Worm (Caenorhabditis elegans) whole organism, young adult: ENCODE results near the gene fbxa-64.

Experiments
- B0019.2 ChIP-seq: fragments of 200-800 bp; sonication (Bioruptor generic); conservative IDR thresholded peaks from 2 replicates; pipeline ENCODE4 v1.3.6; 2022; ENCODE audit warnings: missing genetic modification reagents, missing genetic modification characterization, missing compliant biosample characterization
- B0261.1 ChIP-seq: sonication (generic microtip); optimal IDR thresholded peaks from 2 replicates; lab custom pipeline; 2016; ENCODE audit warnings: mild to moderate bottlenecking, missing genetic modification characterization, moderate library complexity, missing compliant biosample characterization
- D2030.7 ChIP-seq: fragments of 200-800 bp; sonication (Bioruptor generic); IDR thresholded peaks from 2 replicates; pipeline ENCODE4 v1.3.6; 2022; ENCODE audit warnings: missing genetic modification reagents, missing genetic modification characterization, missing compliant biosample characterization
- F22D6.2 ChIP-seq: sonication (generic microtip); optimal IDR thresholded peaks from 2 replicates; lab custom pipeline; 2016; ENCODE audit warnings: mild to moderate bottlenecking, missing genetic modification characterization, missing compliant biosample characterization
- F39B2.1 ChIP-seq: fragments of 200-800 bp; sonication (Bioruptor generic); IDR thresholded peaks from 2 replicates; pipeline ENCODE4 v1.3.6; 2022; ENCODE audit warnings: missing genetic modification reagents, missing genetic modification characterization, missing compliant biosample characterization
- F49E8.2 ChIP-seq: sonication (generic microtip); optimal IDR thresholded peaks from 3 replicates; lab custom pipeline; 2017; ENCODE audit warnings: missing genetic modification characterization, mild to moderate bottlenecking, missing compliant biosample characterization, antibody characterized with exemption, moderate library complexity; ENCODE audit not compliant: insufficient read depth
- K11D2.4 ChIP-seq: fragments of 200-800 bp; sonication (Bioruptor generic); IDR thresholded peaks from 2 replicates; pipeline ENCODE4 v1.3.6; 2022; ENCODE audit warnings: missing genetic modification reagents, missing genetic modification characterization, missing compliant biosample characterization
- K12H6.12 ChIP-seq: fragments of 200-800 bp; sonication (Bioruptor generic); optimal IDR thresholded peaks from 2 replicates; lab custom pipeline; 2018; ENCODE audit warnings: mild to moderate bottlenecking, missing genetic modification characterization, missing compliant biosample characterization
- Y53F4B.3 ChIP-seq: fragments of 200-800 bp; sonication (Bioruptor generic); IDR thresholded peaks from 2 replicates; pipeline ENCODE4 v1.3.6; 2022; ENCODE audit warnings: missing genetic modification reagents, missing genetic modification characterization, missing compliant biosample characterization
- Y67H2A.10 ChIP-seq: fragments of 200-800 bp; sonication (Bioruptor generic); conservative IDR thresholded peaks from 2 replicates; pipeline ENCODE4 v1.3.6; 2022; ENCODE audit warnings: missing genetic modification reagents, missing genetic modification characterization, missing compliant biosample characterization
- akir-1 ChIP-seq: fragments of 200-800 bp; sonication (Bioruptor generic); optimal IDR thresholded peaks from 2 replicates; lab custom pipeline; 2018; ENCODE audit warnings: mild to moderate bottlenecking, missing genetic modification characterization, moderate library complexity, missing compliant biosample characterization
- ama-1 ChIP-seq, 3 experiments: fragments of 150-350 bp in 1 of 3; sonication (generic microtip) in 2 of 3; optimal IDR thresholded peaks; 2 replicates each; lab custom pipeline; 2014 to 2018; ENCODE audit warnings: missing biosample characterization in 2 of 3, missing genetic modification characterization in 2 of 3, missing genetic modification reagents in 2 of 3
- aptf-2 ChIP-seq: fragments of 200-800 bp; sonication (Bioruptor generic); conservative IDR thresholded peaks from 2 replicates; pipeline ENCODE4 v1.3.6; 2022; ENCODE audit warnings: missing genetic modification reagents, missing genetic modification characterization, missing compliant biosample characterization
- attf-6 ChIP-seq: fragments of 200-800 bp; sonication (Bioruptor generic); IDR thresholded peaks from 2 replicates; pipeline ENCODE4 v1.3.6; 2022; ENCODE audit warnings: missing genetic modification reagents, missing genetic modification characterization, missing compliant biosample characterization
- ceh-100 ChIP-seq: fragments of 200-800 bp; sonication (Bioruptor generic); IDR thresholded peaks from 2 replicates; pipeline ENCODE4 v1.3.6; 2022; ENCODE audit warnings: missing genetic modification reagents, missing genetic modification characterization, missing compliant biosample characterization
- ceh-40 ChIP-seq: fragments of 200-800 bp; sonication (Bioruptor generic); IDR thresholded peaks from 2 replicates; pipeline ENCODE4 v1.3.6; 2022; ENCODE audit warnings: missing genetic modification characterization, missing compliant biosample characterization
- ceh-58 ChIP-seq: fragments of 200-800 bp; sonication (Bioruptor generic); IDR thresholded peaks from 2 replicates; pipeline ENCODE4 v1.3.6; 2022; ENCODE audit warnings: missing genetic modification characterization, missing compliant biosample characterization
- dpff-1 ChIP-seq: sonication (generic microtip); optimal IDR thresholded peaks from 2 replicates; lab custom pipeline; 2017; ENCODE audit warnings: mild to moderate bottlenecking, missing genetic modification characterization, missing compliant biosample characterization
- egl-44 ChIP-seq: fragments of 200-800 bp; sonication (Bioruptor generic); IDR thresholded peaks from 2 replicates; pipeline ENCODE4 v1.3.6; 2022; ENCODE audit warnings: missing genetic modification reagents, missing genetic modification characterization, missing compliant biosample characterization
- ekl-4 ChIP-seq: fragments of 200-800 bp; sonication (Bioruptor generic); IDR thresholded peaks from 2 replicates; pipeline ENCODE4 v1.3.6; 2022; ENCODE audit warnings: missing genetic modification reagents, missing genetic modification characterization, missing compliant biosample characterization
- gei-17 ChIP-seq: fragments of 200-800 bp; sonication (Bioruptor generic); optimal IDR thresholded peaks from 2 replicates; lab custom pipeline; 2018; ENCODE audit warnings: mild to moderate bottlenecking, missing genetic modification characterization, missing compliant biosample characterization
- hlh-26 ChIP-seq: fragments of 200-800 bp; sonication (Bioruptor generic); conservative IDR thresholded peaks from 2 replicates; pipeline ENCODE4 v1.3.6; 2022; ENCODE audit warnings: missing genetic modification reagents, missing genetic modification characterization, missing compliant biosample characterization
- hmg-1.2 ChIP-seq: fragments of 200-800 bp; sonication (Bioruptor generic); IDR thresholded peaks from 2 replicates; pipeline ENCODE4 v1.3.6; 2022; ENCODE audit warnings: missing genetic modification reagents, missing genetic modification characterization, missing compliant biosample characterization
- hrde-1 ChIP-seq: sonication (generic microtip); optimal IDR thresholded peaks from 2 replicates; lab custom pipeline; 2016; ENCODE audit warnings: missing genetic modification characterization, mild to moderate bottlenecking, missing compliant biosample characterization, moderate library complexity, missing genotype, missing genetic modification reagents, borderline replicate concordance
- lag-1 ChIP-seq: fragments of 200-800 bp; sonication (Bioruptor generic); IDR thresholded peaks from 2 replicates; pipeline ENCODE4 v1.3.6; 2022; ENCODE audit warnings: missing genetic modification reagents, missing genetic modification characterization, missing compliant biosample characterization
- lin-26 ChIP-seq: fragments of 200-800 bp; sonication (Bioruptor generic); IDR thresholded peaks from 2 replicates; pipeline ENCODE4 v1.3.6; 2022; ENCODE audit warnings: missing genetic modification reagents, missing genetic modification characterization, missing compliant biosample characterization
- lin-40 ChIP-seq: sonication (generic microtip); optimal IDR thresholded peaks from 2 replicates; lab custom pipeline; 2016; ENCODE audit warnings: missing genetic modification characterization, mild to moderate bottlenecking, missing compliant biosample characterization, missing genotype, missing genetic modification reagents
- madf-3 ChIP-seq: fragments of 200-800 bp; sonication (Bioruptor generic); IDR thresholded peaks from 2 replicates; pipeline ENCODE4 v1.3.6; 2022; ENCODE audit warnings: missing genetic modification reagents, missing genetic modification characterization, missing compliant biosample characterization
- madf-6 ChIP-seq: fragments of 200-800 bp; sonication (Bioruptor generic); IDR thresholded peaks from 2 replicates; pipeline ENCODE4 v1.3.6; 2022; ENCODE audit warnings: missing genetic modification reagents, missing genetic modification characterization, missing compliant biosample characterization
- mxl-1 ChIP-seq: sonication (generic microtip); optimal IDR thresholded peaks from 2 replicates; lab custom pipeline; 2016; ENCODE audit warnings: missing genetic modification characterization, missing compliant biosample characterization
- nfya-1 ChIP-seq: sonication (generic microtip); optimal IDR thresholded peaks from 2 replicates; lab custom pipeline; 2017; ENCODE audit warnings: antibody characterized with exemption, missing compliant biosample characterization, missing genetic modification characterization, borderline replicate concordance; ENCODE audit not compliant: insufficient read depth
- nhr-120 ChIP-seq: fragments of 200-800 bp; sonication (Bioruptor generic); IDR thresholded peaks from 2 replicates; pipeline ENCODE4 v1.3.6; 2022; ENCODE audit warnings: missing genetic modification characterization, missing compliant biosample characterization
- nhr-27 ChIP-seq: fragments of 200-800 bp; sonication (Bioruptor generic); optimal IDR thresholded peaks from 2 replicates; lab custom pipeline; 2018; ENCODE audit warnings: mild to moderate bottlenecking, missing genetic modification characterization, moderate library complexity, missing compliant biosample characterization
- pbrm-1 ChIP-seq: fragments of 200-800 bp; sonication (Bioruptor generic); IDR thresholded peaks from 2 replicates; pipeline ENCODE4 v1.3.6; 2022; ENCODE audit warnings: missing genetic modification reagents, missing genetic modification characterization, missing compliant biosample characterization
- pha-4 ChIP-seq: fragments of 150-350 bp; sonication (generic microtip); optimal IDR thresholded peaks from 2 replicates; lab custom pipeline; 2014; ENCODE audit warnings: missing biosample characterization, missing genetic modification reagents, missing genetic modification characterization
- rcor-1 ChIP-seq: fragments of 200-800 bp; sonication (Bioruptor generic); IDR thresholded peaks from 2 replicates; pipeline ENCODE4 v1.3.6; 2022; ENCODE audit warnings: missing genetic modification reagents, missing genetic modification characterization, missing compliant biosample characterization
- sea-2 ChIP-seq: fragments of 200-800 bp; sonication (Bioruptor generic); IDR thresholded peaks from 2 replicates; pipeline ENCODE4 v1.3.6; 2022; ENCODE audit warnings: missing genetic modification characterization, missing compliant biosample characterization
- sptf-2 ChIP-seq: fragments of 200-800 bp; sonication (Bioruptor generic); optimal IDR thresholded peaks from 2 replicates; lab custom pipeline; 2018; ENCODE audit warnings: mild to moderate bottlenecking, missing genetic modification characterization, missing compliant biosample characterization
- unc-130 ChIP-seq: sonication (generic microtip); optimal IDR thresholded peaks from 2 replicates; lab custom pipeline; 2016; ENCODE audit warnings: missing genetic modification reagents, missing genetic modification characterization, missing compliant biosample characterization
- xnd-1 ChIP-seq: sonication (generic microtip); optimal IDR thresholded peaks from 2 replicates; lab custom pipeline; 2016; ENCODE audit warnings: missing genotype, missing genetic modification reagents, missing genetic modification characterization, missing compliant biosample characterization
- ztf-28 ChIP-seq: fragments of 200-800 bp; sonication (Bioruptor generic); IDR thresholded peaks from 2 replicates; pipeline ENCODE4 v1.3.6; 2022; ENCODE audit warnings: missing genetic modification reagents, missing genetic modification characterization, missing compliant biosample characterization

fbxa-64 gene

ce11 chrV:3279138-3279537, 1.2 kb upstream of the fbxa-64 start:
- no peak for TF ChIP-seq nfya-1 (tag; lab: Kevin White, UChicago)
- no peak for TF ChIP-seq hmg-1.2 (GFP tag; lab: Robert Waterston, UW)
- TF ChIP-seq D2030.7 (GFP tag; lab: Robert Waterston, UW): no peak
- TF ChIP-seq lin-26 (GFP tag; lab: Robert Waterston, UW): no peak
- TF ChIP-seq rcor-1 (GFP tag; lab: Robert Waterston, UW): no peak
- TF ChIP-seq hrde-1 (tag; lab: Kevin White, UChicago): no peak
- no peak for TF ChIP-seq nhr-120 (GFP tag; lab: Robert Waterston, UW)
- no peak for TF ChIP-seq ekl-4
- TF ChIP-seq Y67H2A.10 (GFP tag; lab: Robert Waterston, UW): no peak
- TF ChIP-seq mxl-1 (tag; lab: Kevin White, UChicago): no peak

DNA sequence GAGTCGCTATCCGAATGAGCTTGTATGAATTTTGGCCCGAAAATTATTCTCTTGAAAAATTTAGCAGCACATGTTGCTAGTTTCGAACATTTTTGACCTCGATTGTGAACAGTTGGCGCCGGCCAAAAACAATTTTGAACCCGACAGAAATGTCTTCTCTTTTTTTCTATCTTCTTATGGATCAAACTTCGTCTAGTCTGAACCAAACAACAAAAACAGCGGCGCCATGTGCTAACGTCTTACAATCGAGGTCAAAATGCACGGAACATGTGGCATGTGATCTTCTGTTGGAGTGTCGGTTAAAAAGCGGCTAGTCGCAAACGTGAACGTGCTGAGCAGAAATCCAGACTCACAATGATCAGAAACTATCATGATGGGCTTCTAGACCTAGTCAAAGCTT, 1.8 kb downstream of the fbxa-64 start:
- TF ChIP-seq K12H6.12: peak; percentile 9
- TF ChIP-seq egl-44: no peak

DNA sequence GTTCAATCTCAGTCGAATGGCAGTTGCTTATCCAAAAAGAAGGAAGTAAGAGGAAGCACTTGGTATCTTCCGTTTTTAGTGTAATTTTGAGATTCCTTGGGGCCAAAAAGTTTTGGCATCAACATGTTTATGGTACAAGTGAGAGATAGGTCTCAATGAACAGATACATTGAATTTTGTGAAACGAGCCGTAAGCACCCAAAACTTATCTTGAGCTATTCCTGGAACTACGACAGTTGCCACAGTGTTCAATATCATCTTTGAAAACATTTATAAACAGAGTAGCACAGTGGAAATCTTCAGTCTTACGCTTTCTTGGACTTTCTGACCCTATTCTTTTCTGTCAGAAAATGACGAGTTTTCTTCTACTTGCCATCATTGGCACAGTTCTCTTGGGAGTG, 2.9 kb downstream of the fbxa-64 start, which contains the start of gene T28A11.3:
T28A11.3 (plus strand) TSS at position 301 of the 400 bp plus-strand sequence.
- TF ChIP-seq rcor-1 (GFP tag; lab: Robert Waterston, UW): no peak
- TF ChIP-seq ceh-100: no peak
- TF ChIP-seq F22D6.2 (tag; lab: Kevin White, UChicago): no peak
- no peak for TF ChIP-seq F49E8.2 (tag; lab: Kevin White, UChicago)
- TF ChIP-seq sptf-2 (GFP tag; lab: Kevin White, UChicago): no peak
- no peak for TF ChIP-seq aptf-2 (GFP tag; lab: Robert Waterston, UW)
- no peak for TF ChIP-seq lin-40
- TF ChIP-seq madf-6 (GFP tag; lab: Robert Waterston, UW): no peak
- no peak for TF ChIP-seq madf-3
- TF ChIP-seq dpff-1: no peak
- no peak for TF ChIP-seq attf-6
- no peak for TF ChIP-seq ztf-28 (GFP tag; lab: Robert Waterston, UW)
- no peak for TF ChIP-seq gei-17
- no peak for TF ChIP-seq lag-1 (GFP tag; lab: Robert Waterston, UW)

DNA sequence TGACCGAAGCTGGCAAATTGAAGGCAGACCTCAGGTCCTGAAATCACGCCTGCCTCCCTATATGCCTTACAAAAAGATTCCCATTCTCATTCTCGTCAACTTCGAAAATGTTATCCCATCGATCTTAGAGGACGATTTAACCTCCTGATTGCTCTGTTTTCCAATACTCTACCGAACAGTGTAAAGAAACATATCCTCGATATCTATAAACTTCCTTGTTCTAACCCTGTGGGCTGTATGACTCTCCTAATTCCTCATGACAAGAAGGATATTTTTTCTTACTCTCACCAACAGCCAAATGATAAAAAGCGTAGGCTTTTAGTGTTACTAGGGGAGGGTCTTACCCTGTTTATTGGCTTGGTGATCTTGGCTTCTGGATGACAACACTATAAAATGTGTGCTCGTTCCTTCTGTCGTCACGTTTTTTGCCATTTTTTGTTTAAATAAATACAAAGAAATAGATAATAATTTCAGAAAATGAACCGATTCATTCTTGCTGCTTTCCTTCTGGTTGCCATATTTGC, 4.3 kb downstream of the fbxa-64 start, which contains the start of gene T28A11.4:
T28A11.4 (plus strand) TSS at position 474 of the 524 bp plus-strand sequence.
- TF ChIP-seq lin-26 (GFP tag; lab: Robert Waterston, UW): no peak
- no peak for TF ChIP-seq ceh-40
- TF ChIP-seq ama-1 (optimal IDR thresholded peaks at IDR 0.05; lab: Kevin White, UChicago): no peak
- TF ChIP-seq ama-1 (GFP tag; optimal IDR thresholded peaks at IDR 0.05; lab: Kevin White, UChicago): no peak
- TF ChIP-seq ceh-58 (GFP tag; lab: Robert Waterston, UW): no peak
- no peak for TF ChIP-seq lag-1 (GFP tag; lab: Robert Waterston, UW)
- TF ChIP-seq xnd-1: no peak
- no peak for TF ChIP-seq B0261.1
- no peak for TF ChIP-seq pha-4

- TF ChIP-seq akir-1 (GFP tag; lab: Kevin White, UChicago): no peak
- TF ChIP-seq F39B2.1 (GFP tag; lab: Robert Waterston, UW): no peak
- no peak for TF ChIP-seq nhr-27 (tag; lab: Kevin White, UChicago)
- TF ChIP-seq Y53F4B.3 (GFP tag; lab: Robert Waterston, UW): no peak
- TF ChIP-seq K11D2.4: no peak
- TF ChIP-seq sea-2: no peak
- TF ChIP-seq ceh-100: no peak
- TF ChIP-seq unc-130 (GFP tag; lab: Kevin White, UChicago): no peak
- no peak for TF ChIP-seq B0019.2 (GFP tag; lab: Robert Waterston, UW)
- no peak for TF ChIP-seq madf-3
- TF ChIP-seq pha-4: no peak
- TF ChIP-seq pbrm-1: no peak
- TF ChIP-seq hlh-26 (GFP tag; lab: Robert Waterston, UW): no peak
- no peak for TF ChIP-seq lag-1 (GFP tag; lab: Robert Waterston, UW)
Measured at ce11 chrV:3273156-3273555, 4.8 kb downstream of the fbxa-64 start, which contains the start of gene T28A11.20. Gene T28A11.20, minus strand, starts transcription at chrV:3273256.
